Fruit fly (Drosophila melanogaster) whole organism, embryonic: ENCODE results near the gene eIF2gamma.

Experiments
- CG11085 ChIP-seq: fragments of 200-800 bp; sonication (Bioruptor generic); IDR thresholded peaks from 2 replicates; pipeline ENCODE4 v1.3.6; 2022; ENCODE audit warnings: missing biosample characterization, missing genetic modification characterization
- CG3726 ChIP-seq: fragments of 200-800 bp; sonication (Bioruptor generic); IDR thresholded peaks from 3 replicates; pipeline ENCODE4, ENCODE4 v1.3.6; 2022; ENCODE audit warnings: missing biosample characterization, missing genetic modification characterization
- CG4282 ChIP-seq: fragments of 200-800 bp; sonication (Bioruptor generic); optimal IDR thresholded peaks from 2 replicates; lab custom pipeline; 2016; ENCODE audit warnings: missing biosample characterization, missing genetic modification characterization
- Doc2 ChIP-seq: fragments of 200-800 bp; sonication (Bioruptor generic); IDR thresholded peaks from 2 replicates; pipeline ENCODE4 v1.3.6; 2022; ENCODE audit warnings: missing biosample characterization, missing genetic modification characterization
- Meics ChIP-seq: fragments of 200-800 bp; sonication (Bioruptor generic); optimal IDR thresholded peaks from 2 replicates; lab custom pipeline; 2017; ENCODE audit warnings: missing biosample characterization, mild to moderate bottlenecking, missing genetic modification characterization
- Stat92E ChIP-seq, 3 experiments: fragments of >200 bp in 2 of 3; fragments of 200-800 bp in 1 of 3; sonication (Bioruptor generic) in 1 of 3; optimal IDR thresholded peaks; 2 replicates each; lab custom pipeline; 2017 to 2019; ENCODE audit warnings: missing biosample characterization in 3 of 3, missing genetic modification characterization in 3 of 3, mild to moderate bottlenecking in 1 of 3, moderate library complexity in 1 of 3
- crp ChIP-seq, 2 experiments: fragments of 200-800 bp; sonication (Bioruptor generic); optimal IDR thresholded peaks; 2 replicates in 1 of 2; 3 replicates in 1 of 2; lab custom pipeline; 2017; ENCODE audit warnings: missing biosample characterization in 2 of 2, missing genetic modification characterization in 2 of 2, mild to moderate bottlenecking in 1 of 2, moderate library complexity in 1 of 2
- vfl ChIP-seq: fragments of 200-800 bp; sonication (Bioruptor generic); optimal IDR thresholded peaks from 2 replicates; lab custom pipeline; 2016; ENCODE audit warnings: missing biosample characterization, missing genetic modification characterization

DNA sequence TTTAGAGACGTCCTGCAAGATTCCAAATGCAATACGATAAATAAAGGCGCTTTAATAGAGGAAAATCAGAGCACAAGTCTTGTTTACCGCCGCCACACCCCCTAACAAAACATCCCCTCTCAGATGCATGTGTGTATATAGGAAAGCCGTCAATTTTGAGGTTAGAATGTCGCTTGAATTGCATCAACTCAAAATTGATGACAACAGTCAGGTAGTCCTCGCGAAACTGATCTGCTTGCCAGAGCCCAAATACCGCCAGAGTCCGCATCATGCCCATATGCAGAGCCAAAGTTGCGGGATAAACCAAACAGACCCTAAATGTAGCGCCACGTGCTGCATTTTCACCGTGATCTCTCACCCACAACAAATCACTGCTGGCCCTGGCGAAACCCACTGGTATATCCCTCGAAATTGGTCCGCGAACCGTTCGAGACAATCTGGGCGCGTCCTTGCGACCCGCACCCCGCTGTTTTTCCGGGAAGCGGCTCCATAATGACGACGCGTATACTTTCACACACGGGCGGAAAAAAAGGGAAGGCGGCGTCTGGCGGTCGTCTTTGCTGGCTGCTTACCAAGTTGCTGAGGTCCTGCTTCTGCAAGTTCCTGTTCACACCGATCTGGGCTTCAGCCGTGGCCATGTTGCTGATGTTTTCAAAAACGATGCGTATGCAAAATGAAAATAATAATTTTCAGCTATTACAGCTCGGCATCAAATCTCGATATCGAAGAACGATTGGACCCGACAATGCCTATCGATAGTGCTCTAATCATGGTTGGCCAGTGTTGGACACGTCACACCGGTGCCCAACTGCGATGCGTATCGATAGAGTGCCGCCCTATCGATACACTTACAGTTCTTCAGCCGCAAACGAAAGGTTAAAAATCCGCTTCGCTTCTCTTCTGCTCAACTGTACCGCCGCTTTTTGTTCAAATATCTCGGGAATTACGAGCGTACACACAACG, at the start of gene eIF2gamma, which contains the start of gene Set:
- no peak for TF ChIP-seq CG4282 (GFP tag; lab: Kevin White, UChicago)
- TF ChIP-seq crp (GFP tag; optimal IDR thresholded peaks at IDR 0.05; lab: Kevin White, UChicago) = peak in 1 of 2 experiments; percentile 35
- TF ChIP-seq Meics (GFP tag; lab: Kevin White, UChicago) = no peak
- TF ChIP-seq Doc2 (GFP tag; lab: Robert Waterston, UW) = no peak
- TF ChIP-seq CG11085 = no peak
- peak in 1 of 3 experiments; percentile 56 for TF ChIP-seq Stat92E (GFP tag; optimal IDR thresholded peaks at IDR 0.05; lab: Kevin White, UChicago)
- TF ChIP-seq vfl (GFP tag; lab: Kevin White, UChicago) = peak; percentile 35
- no peak for TF ChIP-seq CG3726 (GFP tag; lab: Robert Waterston, UW)
